Worm (Caenorhabditis elegans) whole organism, L3 larva: ENCODE results near the gene T26E4.7.

Experiments used
- R02D3.7 ChIP-seq: fragments of 150-350 bp; optimal IDR thresholded peaks from 2 replicates; lab custom pipeline; 2014; ENCODE audit warnings: missing biosample characterization, missing genetic modification characterization
- ZK546.5 ChIP-seq: sonication (generic microtip); optimal IDR thresholded peaks from 2 replicates; lab custom pipeline; 2017; ENCODE audit warnings: missing biosample characterization, missing genetic modification characterization
- aly-2 ChIP-seq: fragments of 150-350 bp; optimal IDR thresholded peaks from 2 replicates; lab custom pipeline; 2014; ENCODE audit warnings: missing biosample characterization, missing genetic modification characterization
- ama-1 ChIP-seq: fragments of 150-350 bp; optimal IDR thresholded peaks from 2 replicates; lab custom pipeline; 2018
- ceh-16 ChIP-seq: sonication (generic microtip); optimal IDR thresholded peaks from 2 replicates; lab custom pipeline; 2017; ENCODE audit warnings: missing biosample characterization, missing genetic modification characterization
- ceh-9 ChIP-seq: sonication (generic microtip); optimal IDR thresholded peaks from 2 replicates; lab custom pipeline; 2018; ENCODE audit warnings: missing biosample characterization, missing genetic modification characterization
- daf-12 ChIP-seq: fragments of 150-350 bp; optimal IDR thresholded peaks from 2 replicates; lab custom pipeline; 2014; ENCODE audit warnings: missing biosample characterization, missing genetic modification reagents, missing genetic modification characterization
- egl-27 ChIP-seq: sonication (generic microtip); optimal IDR thresholded peaks from 4 replicates; lab custom pipeline; 2017; ENCODE audit warnings: missing biosample characterization, missing genetic modification reagents, missing genetic modification characterization
- egl-5 ChIP-seq: fragments of 150-350 bp; optimal IDR thresholded peaks from 2 replicates; lab custom pipeline; 2017; ENCODE audit warnings: missing biosample characterization, missing genetic modification reagents, missing genetic modification characterization, inconsistent platforms
- elt-2 ChIP-seq: sonication (generic microtip); optimal IDR thresholded peaks from 2 replicates; lab custom pipeline; 2016; ENCODE audit warnings: missing genetic modification reagents, mild to moderate bottlenecking, missing genetic modification characterization, missing compliant biosample characterization
- elt-3 ChIP-seq, 3 experiments: fragments of 150-350 bp in 1 of 3; sonication (generic microtip) in 2 of 3; optimal IDR thresholded peaks; 2 replicates in 2 of 3; 4 replicates in 1 of 3; lab custom pipeline; 2014 to 2017; ENCODE audit warnings: missing biosample characterization in 3 of 3, missing genetic modification characterization in 3 of 3
- eor-1 ChIP-seq, 2 experiments: fragments of 150-350 bp; optimal IDR thresholded peaks; 2 replicates each; lab custom pipeline; 2014 to 2018; ENCODE audit warnings: missing biosample characterization in 2 of 2, missing genetic modification characterization in 2 of 2
- fkh-2 ChIP-seq: fragments of 150-350 bp; optimal IDR thresholded peaks from 2 replicates; lab custom pipeline; 2014; ENCODE audit warnings: missing biosample characterization, missing genetic modification reagents, missing genetic modification characterization
- jun-1 ChIP-seq: fragments of 150-350 bp; optimal IDR thresholded peaks from 2 replicates; lab custom pipeline; 2014; ENCODE audit warnings: missing biosample characterization, missing genetic modification reagents, missing genetic modification characterization
- lin-15B ChIP-seq: fragments of 150-350 bp; optimal IDR thresholded peaks from 2 replicates; lab custom pipeline; 2014; ENCODE audit warnings: missing biosample characterization, missing genetic modification characterization
- lin-39 ChIP-seq: fragments of 150-350 bp; optimal IDR thresholded peaks from 2 replicates; lab custom pipeline; 2018; ENCODE audit warnings: missing biosample characterization, missing genetic modification reagents, missing genetic modification characterization
- lsy-12 ChIP-seq: sonication (generic microtip); optimal IDR thresholded peaks from 2 replicates; lab custom pipeline; 2016; ENCODE audit warnings: mild to moderate bottlenecking, missing genetic modification characterization, missing compliant biosample characterization
- nfya-1 ChIP-seq: sonication (generic microtip); optimal IDR thresholded peaks from 2 replicates; lab custom pipeline; 2017; ENCODE audit warnings: missing genetic modification characterization, mild to moderate bottlenecking, missing compliant biosample characterization, antibody characterized with exemption, moderate library complexity; ENCODE audit not compliant: insufficient read depth
- nhr-12 ChIP-seq: fragments of 150-350 bp; optimal IDR thresholded peaks from 2 replicates; lab custom pipeline; 2014; ENCODE audit warnings: missing biosample characterization, missing genetic modification characterization
- nhr-237 ChIP-seq: fragments of 150-350 bp; optimal IDR thresholded peaks from 2 replicates; lab custom pipeline; 2014; ENCODE audit warnings: missing biosample characterization, missing genetic modification characterization
- nhr-25 ChIP-seq: sonication (generic microtip); optimal IDR thresholded peaks from 2 replicates; lab custom pipeline; 2017; ENCODE audit warnings: missing biosample characterization, missing genetic modification characterization
- nhr-43 ChIP-seq: sonication (generic microtip); optimal IDR thresholded peaks from 2 replicates; lab custom pipeline; 2016; ENCODE audit warnings: mild to moderate bottlenecking, missing genetic modification characterization, missing compliant biosample characterization; ENCODE audit not compliant: poor library complexity, severe bottlenecking
- nhr-67 ChIP-seq: fragments of 150-350 bp; optimal IDR thresholded peaks from 2 replicates; lab custom pipeline; 2014; ENCODE audit warnings: missing biosample characterization, missing genetic modification characterization
- nhr-77 ChIP-seq: fragments of 150-350 bp; optimal IDR thresholded peaks from 2 replicates; lab custom pipeline; 2014; ENCODE audit warnings: missing biosample characterization, missing genetic modification characterization
- pqm-1 ChIP-seq: fragments of 150-350 bp; optimal IDR thresholded peaks from 2 replicates; lab custom pipeline; 2017; ENCODE audit warnings: missing biosample characterization, missing genetic modification characterization, inconsistent platforms
- skn-1 ChIP-seq: fragments of 150-350 bp; optimal IDR thresholded peaks from 2 replicates; lab custom pipeline; 2014; ENCODE audit warnings: missing biosample characterization, missing genetic modification characterization
- snpc-4 ChIP-seq: fragments of 150-350 bp; optimal IDR thresholded peaks from 2 replicates; lab custom pipeline; 2014; ENCODE audit warnings: missing biosample characterization, missing genetic modification characterization
- tbx-2 ChIP-seq: sonication (generic microtip); optimal IDR thresholded peaks from 2 replicates; lab custom pipeline; 2016; ENCODE audit warnings: mild to moderate bottlenecking, missing genetic modification characterization, missing compliant biosample characterization
- unc-62 ChIP-seq: fragments of 150-350 bp; sonication (generic microtip); optimal IDR thresholded peaks from 4 replicates; lab custom pipeline; 2014; ENCODE audit warnings: missing biosample characterization, missing genetic modification reagents, missing genetic modification characterization
- zag-1 ChIP-seq: fragments of 150-350 bp; optimal IDR thresholded peaks from 2 replicates; lab custom pipeline; 2014; ENCODE audit warnings: missing biosample characterization, missing genetic modification characterization
- ztf-11 ChIP-seq: fragments of 150-350 bp; optimal IDR thresholded peaks from 2 replicates; lab custom pipeline; 2014; ENCODE audit warnings: missing biosample characterization, missing genetic modification characterization
- ztf-4 ChIP-seq: fragments of 150-350 bp; optimal IDR thresholded peaks from 2 replicates; lab custom pipeline; 2014; ENCODE audit warnings: missing biosample characterization, missing genetic modification characterization

Gene T26E4.7

DNA sequence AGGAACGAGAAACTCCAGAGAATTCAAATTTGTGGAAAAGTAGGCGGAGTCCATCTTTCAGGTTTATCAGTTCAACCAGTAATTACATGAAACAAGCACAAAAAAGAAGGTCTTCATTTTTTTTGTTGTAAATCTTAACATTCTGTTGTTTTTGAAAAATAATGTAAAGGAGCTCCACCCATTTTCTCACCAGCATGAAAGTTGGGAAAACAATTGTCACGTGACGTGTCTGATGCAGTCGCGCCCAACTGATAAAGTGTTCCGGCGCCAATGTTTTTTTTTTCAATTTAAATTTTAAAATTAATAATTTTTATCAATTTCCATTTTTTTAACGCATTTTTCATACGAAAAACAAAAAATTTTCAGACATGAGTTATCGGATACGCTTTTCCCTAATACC, 24.3 kb upstream of the T26E4.7 start, which contains the start of gene F57A10.4:
F57A10.4 (plus strand) TSS at position 367 of the 400 bp plus-strand sequence.
- TF ChIP-seq nhr-25 (no peak), nhr-43 (tag; lab: Kevin White, UChicago) (no peak), lin-39 (tag; lab: Kevin White, UChicago) (no peak), unc-62 (GFP tag; lab: Kevin White, UChicago) (no peak), nfya-1 (no peak), elt-3 (tag; optimal IDR thresholded peaks at IDR 0.05; lab: Kevin White, UChicago) (no peak), egl-5 (tag; lab: Kevin White, UChicago) (no peak), tbx-2 (tag; lab: Kevin White, UChicago) (no peak), zag-1 (tag; lab: Kevin White, UChicago) (no peak), ZK546.5 (tag; lab: Kevin White, UChicago) (no peak), skn-1 (no peak), jun-1 (no peak), aly-2 (no peak), nhr-67 (no peak)

DNA sequence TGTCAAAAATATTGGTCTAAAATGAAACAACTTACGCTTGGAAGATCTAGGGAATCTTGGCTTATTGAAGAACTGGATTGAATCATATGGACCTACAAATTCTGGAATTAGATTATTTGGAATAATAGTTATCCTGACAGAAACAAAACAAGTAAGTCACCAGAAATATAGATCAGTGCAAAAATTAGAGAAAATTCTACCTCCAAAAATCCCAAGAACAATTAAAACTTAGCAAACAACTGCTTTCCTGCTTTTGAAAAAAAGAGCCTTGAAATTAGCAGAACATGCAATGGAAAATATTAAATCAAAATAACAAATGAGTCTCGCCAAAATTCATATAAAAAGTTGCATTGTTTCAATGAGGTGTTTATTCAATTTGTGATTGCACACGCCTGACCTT, 20.2 kb upstream of the T26E4.7 start, which contains the start of gene nhr-60:
nhr-60 (minus strand) TSS at position 101 of the 400 bp plus-strand sequence.
- TF ChIP-seq ztf-4 (tag; lab: Kevin White, UChicago) (no peak), nhr-43 (tag; lab: Kevin White, UChicago) (no peak), nhr-25 (no peak), ceh-9 (tag; lab: Kevin White, UChicago) (no peak)
- TF ChIP-seq, all 47 proteins: peak for 0

DNA sequence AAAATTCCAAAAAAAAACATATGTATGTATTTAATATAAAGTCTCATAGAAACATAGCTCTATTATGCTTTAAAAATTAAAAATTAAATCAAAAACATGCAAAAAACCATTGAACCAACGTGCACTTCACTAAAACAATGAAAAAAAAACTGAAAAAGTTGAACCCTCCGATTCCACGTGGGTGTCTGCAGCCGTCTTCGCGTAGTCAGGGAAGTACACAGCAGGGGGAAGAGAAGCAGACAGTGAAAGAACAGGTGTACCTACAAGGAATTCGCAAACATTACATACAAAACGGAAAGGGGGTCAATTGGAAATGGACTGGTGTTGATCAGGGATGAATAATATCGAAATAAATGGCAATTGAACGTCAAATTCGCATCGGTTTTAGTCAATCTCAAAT, 19.4 kb upstream of the T26E4.7 start:
- TF ChIP-seq elt-3 (tag; optimal IDR thresholded peaks at IDR 0.05; lab: Kevin White, UChicago) (no peak), eor-1 (tag; optimal IDR thresholded peaks at IDR 0.05; lab: Kevin White, UChicago) (no peak), ceh-16 (no peak), nhr-237 (tag; lab: Kevin White, UChicago) (no peak), pqm-1 (tag; lab: Kevin White, UChicago) (no peak), snpc-4 (no peak)

- TF ChIP-seq zag-1 (tag; lab: Kevin White, UChicago) (no peak), fkh-2 (tag; lab: Kevin White, UChicago) (no peak), ama-1 (lab: Kevin White, UChicago) (no peak), elt-3 (tag; optimal IDR thresholded peaks at IDR 0.05; lab: Kevin White, UChicago) (no peak), elt-2 (tag; lab: Kevin White, UChicago) (no peak), nhr-77 (tag; lab: Kevin White, UChicago) (no peak), nhr-25 (no peak), nhr-67 (no peak), nhr-43 (tag; lab: Kevin White, UChicago) (no peak), R02D3.7 (no peak), lsy-12 (tag; lab: Kevin White, UChicago) (no peak), ceh-16 (no peak), ztf-11 (tag; lab: Kevin White, UChicago) (no peak), ceh-9 (tag; lab: Kevin White, UChicago) (no peak)
These were observed 16.7 kb upstream of the T26E4.7 start, which contains the start of gene nhr-283 for ce11 chrV:15776651-15777050. nhr-283 (minus strand) TSS chrV:15776751.

- TF ChIP-seq lin-15B (tag; lab: Kevin White, UChicago) (no peak), egl-27 (no peak), ZK546.5 (tag; lab: Kevin White, UChicago) (no peak), nhr-12 (tag; lab: Kevin White, UChicago) (no peak), ama-1 (lab: Kevin White, UChicago) (no peak), zag-1 (tag; lab: Kevin White, UChicago) (no peak), snpc-4 (no peak), daf-12 (tag; lab: Kevin White, UChicago) (no peak)
- TF ChIP-seq, all 47 proteins: peak for 0
These were observed 14.1 kb upstream of the T26E4.7 start, which contains the start of the genes nhr-285 and irld-52 for ce11 chrV:15779128-15779729. nhr-285 (minus strand) TSS chrV:15779228. irld-52 (plus strand) TSS chrV:15779679.
